Worm (Caenorhabditis elegans) whole organism, late embryonic: Measurements from ENCODE around the gene C17H11.5.

ENCODE experiments used
- C08G9.2 ChIP-seq: sonication (generic microtip); optimal IDR thresholded peaks from 2 replicates; lab custom pipeline; 2016; ENCODE audit warnings: mild to moderate bottlenecking, missing genetic modification characterization, moderate library complexity, missing compliant biosample characterization
- C38D4.7 ChIP-seq: fragments of 200-800 bp; sonication (Bioruptor generic); optimal IDR thresholded peaks from 2 replicates; lab custom pipeline; 2018; ENCODE audit warnings: mild to moderate bottlenecking, missing genetic modification characterization, moderate library complexity, missing compliant biosample characterization
- F13H6.1 ChIP-seq: sonication (generic microtip); optimal IDR thresholded peaks from 2 replicates; lab custom pipeline; 2016; ENCODE audit warnings: missing genetic modification characterization, missing compliant biosample characterization
- T23F11.4 ChIP-seq: fragments of 200-800 bp; sonication (Bioruptor generic); optimal IDR thresholded peaks from 2 replicates; lab custom pipeline; 2018; ENCODE audit warnings: mild to moderate bottlenecking, missing genetic modification characterization, missing compliant biosample characterization
- Y22D7AL.16 ChIP-seq: sonication (generic microtip); optimal IDR thresholded peaks from 2 replicates; lab custom pipeline; 2016; ENCODE audit warnings: missing genetic modification characterization, missing compliant biosample characterization
- ama-1 ChIP-seq: fragments of 150-350 bp; optimal IDR thresholded peaks from 2 replicates; lab custom pipeline; 2014
- ceh-14 ChIP-seq: sonication (generic microtip); optimal IDR thresholded peaks from 2 replicates; lab custom pipeline; 2016; ENCODE audit warnings: missing genotype, missing genetic modification characterization, missing compliant biosample characterization
- ceh-18 ChIP-seq: sonication (generic microtip); optimal IDR thresholded peaks from 2 replicates; lab custom pipeline; 2016; ENCODE audit warnings: missing genetic modification characterization, missing compliant biosample characterization
- ceh-2 ChIP-seq: sonication (generic microtip); optimal IDR thresholded peaks from 2 replicates; lab custom pipeline; 2016; ENCODE audit warnings: missing genotype, missing genetic modification characterization, missing compliant biosample characterization
- ceh-22 ChIP-seq: sonication (generic microtip); optimal IDR thresholded peaks from 2 replicates; lab custom pipeline; 2017; ENCODE audit warnings: missing biosample characterization, missing genetic modification characterization
- ceh-24 ChIP-seq: sonication (generic microtip); optimal IDR thresholded peaks from 2 replicates; lab custom pipeline; 2016; ENCODE audit warnings: mild to moderate bottlenecking, missing genetic modification characterization, missing compliant biosample characterization
- ceh-30 ChIP-seq: fragments of 150-350 bp; optimal IDR thresholded peaks from 2 replicates; lab custom pipeline; 2014; ENCODE audit warnings: missing biosample characterization, missing genetic modification characterization
- ceh-31 ChIP-seq: sonication (generic microtip); optimal IDR thresholded peaks from 2 replicates; lab custom pipeline; 2016; ENCODE audit warnings: missing genetic modification characterization, missing compliant biosample characterization
- ceh-45 ChIP-seq: fragments of 200-800 bp; sonication (Bioruptor generic); IDR thresholded peaks from 2 replicates; pipeline ENCODE4 v1.3.6; 2022; ENCODE audit warnings: missing genetic modification reagents, missing genetic modification characterization, missing compliant biosample characterization
- ceh-48 ChIP-seq: sonication (generic microtip); optimal IDR thresholded peaks from 2 replicates; lab custom pipeline; 2016; ENCODE audit warnings: missing genetic modification characterization, inconsistent platforms, missing compliant biosample characterization
- ceh-6 ChIP-seq: fragments of 200-800 bp; sonication (Bioruptor generic); optimal IDR thresholded peaks from 2 replicates; lab custom pipeline; 2018; ENCODE audit warnings: mild to moderate bottlenecking, missing genetic modification characterization, missing compliant biosample characterization
- ceh-9 ChIP-seq: sonication (generic microtip); optimal IDR thresholded peaks from 2 replicates; lab custom pipeline; 2016; ENCODE audit warnings: mild to moderate bottlenecking, missing genetic modification characterization, inconsistent platforms, missing compliant biosample characterization
- che-1 ChIP-seq: sonication (generic microtip); optimal IDR thresholded peaks from 2 replicates; lab custom pipeline; 2016; ENCODE audit warnings: mild to moderate bottlenecking, missing genetic modification characterization, missing compliant biosample characterization
- dmd-4 ChIP-seq: sonication (generic microtip); optimal IDR thresholded peaks from 2 replicates; lab custom pipeline; 2016; ENCODE audit warnings: borderline replicate concordance, missing genetic modification characterization, missing compliant biosample characterization
- dve-1 ChIP-seq: sonication (generic microtip); optimal IDR thresholded peaks from 2 replicates; lab custom pipeline; 2017; ENCODE audit warnings: antibody characterized with exemption, mild to moderate bottlenecking, missing genetic modification characterization, missing compliant biosample characterization
- fkh-10 ChIP-seq: fragments of 150-350 bp; optimal IDR thresholded peaks from 2 replicates; lab custom pipeline; 2014; ENCODE audit warnings: missing biosample characterization, missing genetic modification reagents, missing genetic modification characterization
- fkh-6 ChIP-seq: sonication (generic microtip); optimal IDR thresholded peaks from 2 replicates; lab custom pipeline; 2016; ENCODE audit warnings: missing genetic modification characterization, missing compliant biosample characterization
- gmeb-2 ChIP-seq: sonication (generic microtip); optimal IDR thresholded peaks from 2 replicates; lab custom pipeline; 2016; ENCODE audit warnings: missing genetic modification characterization, inconsistent platforms, missing compliant biosample characterization
- hlh-15 ChIP-seq: sonication (generic microtip); optimal IDR thresholded peaks from 2 replicates; lab custom pipeline; 2016; ENCODE audit warnings: missing genetic modification characterization, missing compliant biosample characterization
- hlh-30 ChIP-seq: sonication (generic microtip); optimal IDR thresholded peaks from 2 replicates; lab custom pipeline; 2017; ENCODE audit warnings: antibody characterized with exemption, missing genetic modification characterization, missing compliant biosample characterization; ENCODE audit not compliant: insufficient read depth
- hlh-6 ChIP-seq: sonication (generic microtip); optimal IDR thresholded peaks from 2 replicates; lab custom pipeline; 2016; ENCODE audit warnings: missing genotype, missing genetic modification characterization, missing compliant biosample characterization
- hlh-8 ChIP-seq: sonication (generic microtip); optimal IDR thresholded peaks from 2 replicates; lab custom pipeline; 2016; ENCODE audit warnings: missing genotype, missing genetic modification characterization, missing compliant biosample characterization
- lim-6 ChIP-seq: sonication (generic microtip); optimal IDR thresholded peaks from 2 replicates; lab custom pipeline; 2016; ENCODE audit warnings: missing genetic modification characterization, missing compliant biosample characterization
- madf-2 ChIP-seq: sonication (generic microtip); optimal IDR thresholded peaks from 2 replicates; lab custom pipeline; 2017; ENCODE audit warnings: missing genetic modification characterization, missing compliant biosample characterization
- nfya-1 ChIP-seq: sonication (generic microtip); optimal IDR thresholded peaks from 2 replicates; lab custom pipeline; 2017; ENCODE audit warnings: missing genetic modification characterization, mild to moderate bottlenecking, missing compliant biosample characterization, antibody characterized with exemption, moderate library complexity
- nhr-232 ChIP-seq: sonication (generic microtip); optimal IDR thresholded peaks from 2 replicates; lab custom pipeline; 2016; ENCODE audit warnings: missing genetic modification characterization, missing compliant biosample characterization
- odd-2 ChIP-seq: sonication (generic microtip); optimal IDR thresholded peaks from 2 replicates; lab custom pipeline; 2017; ENCODE audit warnings: antibody characterized with exemption, mild to moderate bottlenecking, missing genetic modification characterization, missing compliant biosample characterization
- pag-3 ChIP-seq: sonication (generic microtip); optimal IDR thresholded peaks from 2 replicates; lab custom pipeline; 2016; ENCODE audit warnings: missing compliant biosample characterization, missing genetic modification characterization, borderline replicate concordance
- pat-9 ChIP-seq: fragments of 200-800 bp; sonication (Bioruptor generic); optimal IDR thresholded peaks from 2 replicates; lab custom pipeline; 2018; ENCODE audit warnings: mild to moderate bottlenecking, missing genetic modification characterization, moderate library complexity, missing compliant biosample characterization
- pax-1 ChIP-seq: fragments of 150-350 bp; optimal IDR thresholded peaks from 2 replicates; lab custom pipeline; 2014; ENCODE audit warnings: missing biosample characterization, missing genetic modification characterization
- pha-2 ChIP-seq: sonication (generic microtip); optimal IDR thresholded peaks from 2 replicates; lab custom pipeline; 2017; ENCODE audit warnings: mild to moderate bottlenecking, missing genetic modification characterization, missing compliant biosample characterization
- ref-2 ChIP-seq: sonication (generic microtip); optimal IDR thresholded peaks from 2 replicates; lab custom pipeline; 2016; ENCODE audit warnings: missing genetic modification characterization, missing compliant biosample characterization
- sdc-2 ChIP-seq: sonication (generic microtip); optimal IDR thresholded peaks from 2 replicates; lab custom pipeline; 2016; ENCODE audit warnings: missing genotype, missing genetic modification characterization, missing compliant biosample characterization
- sox-2 ChIP-seq: fragments of 200-800 bp; sonication (Bioruptor generic); IDR thresholded peaks from 2 replicates; pipeline ENCODE4 v1.3.6; 2022; ENCODE audit warnings: missing genetic modification reagents, missing genetic modification characterization, missing compliant biosample characterization
- sox-4 ChIP-seq: sonication (generic microtip); optimal IDR thresholded peaks from 2 replicates; lab custom pipeline; 2017; ENCODE audit warnings: mild to moderate bottlenecking, missing genetic modification characterization, inconsistent platforms, missing compliant biosample characterization
- tbx-2 ChIP-seq: sonication (generic microtip); optimal IDR thresholded peaks from 2 replicates; lab custom pipeline; 2016; ENCODE audit warnings: missing genetic modification characterization, missing compliant biosample characterization
- ttx-3 ChIP-seq: sonication (generic microtip); optimal IDR thresholded peaks from 2 replicates; lab custom pipeline; 2016; ENCODE audit warnings: missing genetic modification reagents, missing genetic modification characterization, missing compliant biosample characterization
- unc-3 ChIP-seq, 2 experiments: fragments of 200-800 bp in 1 of 2; sonication (Bioruptor generic) in 1 of 2; sonication (generic microtip) in 1 of 2; conservative IDR thresholded peaks in 1 of 2; optimal IDR thresholded peaks in 1 of 2; 2 replicates each; pipeline versions ENCODE4 v1.3.6 to Lab custom; 2016 to 2022; ENCODE audit warnings: missing compliant biosample characterization in 2 of 2, missing genetic modification characterization in 2 of 2, missing genetic modification reagents in 1 of 2
- unc-42 ChIP-seq: sonication (generic microtip); optimal IDR thresholded peaks from 2 replicates; lab custom pipeline; 2016; ENCODE audit warnings: missing genotype, missing genetic modification characterization, missing compliant biosample characterization
- unc-55 ChIP-seq: sonication (generic microtip); optimal IDR thresholded peaks from 2 replicates; lab custom pipeline; 2017; ENCODE audit warnings: missing biosample characterization, missing genetic modification reagents, missing genetic modification characterization
- unc-86 ChIP-seq: sonication (generic microtip); optimal IDR thresholded peaks from 2 replicates; lab custom pipeline; 2016; ENCODE audit warnings: missing genetic modification characterization, missing compliant biosample characterization
- zip-5 ChIP-seq: sonication (generic microtip); optimal IDR thresholded peaks from 2 replicates; lab custom pipeline; 2016; ENCODE audit warnings: missing genetic modification characterization, missing compliant biosample characterization
- ztf-16 ChIP-seq: sonication (generic microtip); optimal IDR thresholded peaks from 2 replicates; lab custom pipeline; 2017; ENCODE audit warnings: missing genetic modification characterization, missing compliant biosample characterization

C17H11.5 gene

DNA sequence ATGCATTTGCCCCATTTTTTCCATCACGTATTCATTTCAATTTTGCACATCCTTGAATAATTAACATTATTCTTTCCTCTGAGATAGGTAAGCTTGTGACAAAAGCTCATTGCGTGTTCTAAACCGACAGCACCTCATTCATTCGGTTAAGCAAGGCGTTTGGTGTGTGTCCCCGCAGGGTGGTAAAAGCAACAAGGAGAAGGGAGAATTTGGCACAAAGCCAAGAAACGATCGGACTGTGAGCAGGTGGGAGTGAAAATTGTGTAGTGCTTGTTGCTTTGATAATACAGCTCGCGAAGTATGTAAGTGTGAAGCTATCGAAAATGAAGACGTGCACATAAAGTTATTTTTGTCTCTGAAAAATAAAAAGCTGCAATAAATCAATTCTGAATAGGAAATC is 27.8 kb downstream of the C17H11.5 start:
- TF ChIP-seq unc-55 (GFP tag; lab: Kevin White, UChicago) (peak; percentile 28), tbx-2 (peak; percentile 62), ceh-18 (tag; lab: Kevin White, UChicago) (peak; percentile 23), ceh-31 (tag; lab: Kevin White, UChicago) (peak; percentile 56), unc-42 (tag; lab: Kevin White, UChicago) (peak; percentile 23), gmeb-2 (no peak), sdc-2 (peak; percentile 5), ceh-14 (tag; lab: Kevin White, UChicago) (no peak), che-1 (tag; lab: Kevin White, UChicago) (no peak), nfya-1 (tag; lab: Kevin White, UChicago) (peak; percentile 47)

- 0 out of 2 replicates have a peak, but pooled peaks have one; percentile 17 for TF ChIP-seq ceh-45 (GFP tag; lab: Robert Waterston, UW)
- TF ChIP-seq ceh-30 (tag; lab: Kevin White, UChicago), result no peak
Observed at ce11 chrX:8156502-8156901, 28.4 kb downstream of the C17H11.5 start.

ce11 chrX:8155969-8156368 is 29.0 kb downstream of the C17H11.5 start:
- peak; percentile 86 for TF ChIP-seq T23F11.4
- no peak for TF ChIP-seq pag-3 (tag; lab: Kevin White, UChicago)
- TF ChIP-seq sox-2 (GFP tag; lab: Robert Waterston, UW), result peak; percentile 91
- TF ChIP-seq Y22D7AL.16 (tag; lab: Kevin White, UChicago), result peak; percentile 84
- TF ChIP-seq nfya-1 (tag; lab: Kevin White, UChicago), result peak; percentile 7
- TF ChIP-seq pha-2, result peak; percentile 77
- TF ChIP-seq ceh-48 (tag; lab: Kevin White, UChicago), result peak; percentile 61
- TF ChIP-seq odd-2 (tag; lab: Kevin White, UChicago), result peak; percentile 61
- no peak for TF ChIP-seq fkh-10
- no peak for TF ChIP-seq zip-5
- peak; percentile 44 for TF ChIP-seq fkh-6 (tag; lab: Kevin White, UChicago)
- TF ChIP-seq ceh-31 (tag; lab: Kevin White, UChicago), result peak; percentile 72
- peak; percentile 86 for TF ChIP-seq ttx-3 (tag; lab: Kevin White, UChicago)
- peak; percentile 30 for TF ChIP-seq lim-6 (tag; lab: Kevin White, UChicago)
- TF ChIP-seq nhr-232, result peak; percentile 69
- peak; percentile 49 for TF ChIP-seq ceh-30 (tag; lab: Kevin White, UChicago)
- peak; percentile 70 for TF ChIP-seq F13H6.1
- peak; percentile 80 for TF ChIP-seq ceh-2 (tag; lab: Kevin White, UChicago)
- TF ChIP-seq hlh-6, result peak; percentile 81
- peak; percentile 80 for TF ChIP-seq sox-4 (tag; lab: Kevin White, UChicago)
- TF ChIP-seq pat-9 (tag; lab: Kevin White, UChicago), result peak; percentile 71
- peak; percentile 15 for TF ChIP-seq unc-86 (tag; lab: Kevin White, UChicago)
- peak; percentile 12 for TF ChIP-seq ztf-16 (tag; lab: Kevin White, UChicago)
- TF ChIP-seq hlh-8 (tag; lab: Kevin White, UChicago), result peak; percentile 27
- TF ChIP-seq pax-1 (tag; lab: Kevin White, UChicago), result no peak
- TF ChIP-seq sdc-2, result peak; percentile 71
- TF ChIP-seq dve-1 (tag; lab: Kevin White, UChicago), result no peak
- TF ChIP-seq gmeb-2, result peak; percentile 89
- no peak for TF ChIP-seq unc-42 (tag; lab: Kevin White, UChicago)
- TF ChIP-seq ceh-24, result peak; percentile 75
- peak; percentile 89 for TF ChIP-seq unc-3 (GFP tag; conservative IDR thresholded peaks at IDR 0.05; lab: Robert Waterston, UW)
- TF ChIP-seq unc-3 (tag; optimal IDR thresholded peaks at IDR 0.05; lab: Kevin White, UChicago), result peak; percentile 25
- TF ChIP-seq ref-2 (tag; lab: Kevin White, UChicago), result peak; percentile 1
- peak; percentile 55 for TF ChIP-seq C08G9.2 (tag; lab: Kevin White, UChicago)
- no peak for TF ChIP-seq hlh-15 (tag; lab: Kevin White, UChicago)
- TF ChIP-seq tbx-2, result peak; percentile 72
- TF ChIP-seq ceh-9 (tag; lab: Kevin White, UChicago), result peak; percentile 76
- TF ChIP-seq hlh-30 (tag; lab: Kevin White, UChicago), result no peak
- TF ChIP-seq dmd-4 (tag; lab: Kevin White, UChicago), result peak; percentile 80
- no peak for TF ChIP-seq ceh-22 (tag; lab: Kevin White, UChicago)
- TF ChIP-seq madf-2 (tag; lab: Kevin White, UChicago), result peak; percentile 70
- TF ChIP-seq C38D4.7 (GFP tag; lab: Kevin White, UChicago), result peak; percentile 75
- peak; percentile 70 for TF ChIP-seq ceh-6
- no peak for TF ChIP-seq ama-1 (lab: Kevin White, UChicago)
